Fruit fly (Drosophila melanogaster): Measurements from ENCODE around the gene Josd.

Josd gene

DNA sequence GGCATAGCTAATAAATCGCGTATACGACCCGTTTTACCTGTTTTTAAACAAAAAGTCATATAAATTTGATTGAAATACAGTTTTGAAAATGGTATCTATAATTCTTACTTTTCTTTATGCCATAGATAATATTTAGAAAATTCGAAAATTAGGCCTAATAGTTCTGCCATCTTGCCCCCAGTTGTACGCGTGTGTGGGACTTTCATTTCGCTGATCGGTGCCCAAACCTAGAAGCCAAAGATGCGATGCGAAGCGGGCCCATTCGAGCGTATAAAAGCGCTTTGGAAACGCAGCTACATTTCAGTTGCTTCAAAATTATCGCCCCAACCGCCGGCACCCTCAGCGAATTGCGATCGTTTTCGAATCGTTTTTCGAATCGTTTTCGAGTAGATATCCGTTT lies 24.0 kb upstream of the Josd start, which contains the start of gene CG14445:
Gene CG14445, plus strand, starts transcription at position 301 of the 400 bp plus-strand sequence.
- TF ChIP-seq tx (GFP tag; optimal IDR thresholded peaks at IDR 0.05) (no peak), Six4 (GFP tag; optimal IDR thresholded peaks at IDR 0.05) (no peak), CG17829 (tag; optimal IDR thresholded peaks at IDR 0.05) (no peak), CG8944 (GFP tag; optimal IDR thresholded peaks at IDR 0.05) (no peak), croc (GFP tag; conservative IDR thresholded peaks at IDR 0.05) (no peak), inv (GFP tag; IDR thresholded peaks at IDR 0.05; ENCODE audit: partially characterized antibody) (no peak), HHEX (GFP tag; optimal IDR thresholded peaks at IDR 0.05) (no peak), CG9932 (GFP tag; IDR thresholded peaks at IDR 0.05) (no peak), grau (tag; optimal IDR thresholded peaks at IDR 0.05) (no peak), vvl (GFP tag; IDR thresholded peaks at IDR 0.05) (no peak), CrebB (tag; optimal IDR thresholded peaks at IDR 0.05) (no peak), abd-A (tag; optimal IDR thresholded peaks at IDR 0.05) (no peak), HLH4C (GFP tag; IDR thresholded peaks at IDR 0.05; ENCODE audit: partially characterized antibody) (no peak), hkb (optimal IDR thresholded peaks at IDR 0.05) (no peak), hkb (GFP tag; IDR thresholded peaks at IDR 0.05) (no peak), CG8765 (GFP tag; IDR thresholded peaks at IDR 0.05) (no peak), CG7372 (GFP tag; IDR thresholded peaks at IDR 0.05) (no peak; the same call in 1 of the 2 replicates)

DNA sequence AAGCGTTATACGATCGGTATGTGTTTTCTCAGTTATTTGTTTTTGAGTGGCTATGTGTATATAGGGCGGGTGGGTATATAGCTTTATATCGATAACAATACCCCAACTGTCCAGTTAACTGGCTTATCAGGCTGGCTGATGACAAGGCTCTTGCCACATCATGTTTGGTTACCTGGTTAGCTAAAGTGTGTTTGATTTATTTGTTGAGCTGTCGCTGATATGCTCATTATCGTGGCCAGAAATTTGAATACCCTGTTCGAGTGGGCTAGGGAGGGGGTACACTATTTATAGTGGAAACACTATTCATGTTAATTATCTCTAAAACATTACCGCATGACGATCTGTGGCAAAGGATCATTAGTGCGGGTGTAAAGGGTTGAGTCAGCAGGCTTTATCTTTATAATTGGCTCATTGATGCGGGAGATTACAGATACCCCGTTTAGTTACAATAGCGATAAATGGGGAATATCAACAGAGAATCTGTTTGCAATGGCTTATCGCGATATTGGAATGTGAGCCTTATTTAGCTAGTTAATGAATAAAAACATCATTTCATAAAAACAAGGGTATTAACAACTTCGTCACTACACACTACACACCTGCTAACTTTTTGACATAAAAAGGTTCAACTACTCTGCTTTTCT lies 8.0 kb upstream of the Josd start:
- TF ChIP-seq CG4730 (GFP tag; IDR thresholded peaks at IDR 0.05) (no peak), sug (tag; optimal IDR thresholded peaks at IDR 0.05) (peak; percentile 11), D19B (GFP tag; optimal IDR thresholded peaks at IDR 0.05) (peak; percentile 87), Trl (optimal IDR thresholded peaks at IDR 0.05) (no peak), Trl (GFP tag; optimal IDR thresholded peaks at IDR 0.05) (no peak), Ada2b (GFP tag; IDR thresholded peaks at IDR 0.05) (no peak), CG12659 (GFP tag; optimal IDR thresholded peaks at IDR 0.05) (no peak), CG18011 (GFP tag; optimal IDR thresholded peaks at IDR 0.05) (no peak), CG10654 (GFP tag; optimal IDR thresholded peaks at IDR 0.05) (no peak), CG33213 (GFP tag; optimal IDR thresholded peaks at IDR 0.05) (no peak), cwo (GFP tag; optimal IDR thresholded peaks at IDR 0.05) (peak; percentile 1), otp (GFP tag; IDR thresholded peaks at IDR 0.05) (no peak), CoRest (tag; optimal IDR thresholded peaks at IDR 0.05) (no peak), Mrtf (GFP tag; IDR thresholded peaks at IDR 0.05) (no peak), stc (GFP tag; IDR thresholded peaks at IDR 0.05) (peak; percentile 8; the same call in 1 of the 2 replicates), schlank (tag; optimal IDR thresholded peaks at IDR 0.05) (peak; percentile 6), CG33557 (GFP tag; optimal IDR thresholded peaks at IDR 0.05) (no peak), row (GFP tag; IDR thresholded peaks at IDR 0.05) (peak; percentile 52; the same call in 2 of the 3 replicates), CG11695 (GFP tag; IDR thresholded peaks at IDR 0.05) (no peak), CG1024 (GFP tag; IDR thresholded peaks at IDR 0.05) (no peak), Drgx (GFP tag; IDR thresholded peaks at IDR 0.05) (no peak), ci (GFP tag; IDR thresholded peaks at IDR 0.05) (0 out of 3 replicates have a peak, but pooled peaks have one; percentile 12), CG34376 (GFP tag; optimal IDR thresholded peaks at IDR 0.05) (peak; percentile 60), vnd (GFP tag; IDR thresholded peaks at IDR 0.05; ENCODE audit: partially characterized antibody) (0 out of 3 replicates have a peak, but pooled peaks have one; percentile 15), CG9727 (GFP tag; optimal IDR thresholded peaks at IDR 0.05) (no peak), repo (GFP tag; optimal IDR thresholded peaks at IDR 0.05) (no peak), Med (GFP tag) (peak; percentile 5), Hsf (GFP tag; optimal IDR thresholded peaks at IDR 0.05) (no peak), CG18599 (GFP tag; optimal IDR thresholded peaks at IDR 0.05) (no peak), pb (GFP tag; optimal IDR thresholded peaks at IDR 0.05) (no peak), Neu2 (GFP tag; optimal IDR thresholded peaks at IDR 0.05; ENCODE audit: borderline replicate concordance) (no peak), CG4617 (GFP tag; optimal IDR thresholded peaks at IDR 0.05; ENCODE audit: borderline replicate concordance) (no peak), CG1233 (GFP tag; optimal IDR thresholded peaks at IDR 0.05) (no peak), CG4707 (GFP tag; optimal IDR thresholded peaks at IDR 0.05) (no peak)
